Worm (Caenorhabditis elegans) whole organism, L1 larva: ENCODE data around the gene rps-11.

Source experiments
- C04F5.9 ChIP-seq: sonication (generic microtip); optimal IDR thresholded peaks from 2 replicates; lab custom pipeline; 2016; ENCODE audit warnings: missing genetic modification characterization, missing compliant biosample characterization
- C16A3.4 ChIP-seq: fragments of 150-350 bp; optimal IDR thresholded peaks from 2 replicates; lab custom pipeline; 2014; ENCODE audit warnings: missing biosample characterization, missing genetic modification characterization
- F16B12.6 ChIP-seq: fragments of 150-350 bp; optimal IDR thresholded peaks from 2 replicates; lab custom pipeline; 2014; ENCODE audit warnings: missing biosample characterization, missing genetic modification characterization
- Y116A8C.19 ChIP-seq: sonication (generic microtip); optimal IDR thresholded peaks from 2 replicates; lab custom pipeline; 2016; ENCODE audit warnings: missing compliant biosample characterization, missing genetic modification characterization, borderline replicate concordance
- alr-1 ChIP-seq: fragments of 200-800 bp; sonication (Bioruptor generic); optimal IDR thresholded peaks from 2 replicates; lab custom pipeline; 2018; ENCODE audit warnings: borderline replicate concordance, mild to moderate bottlenecking, missing genetic modification characterization, missing compliant biosample characterization
- ama-1 ChIP-seq: fragments of 150-350 bp; optimal IDR thresholded peaks from 2 replicates; lab custom pipeline; 2014
- blmp-1 ChIP-seq: fragments of 150-350 bp; optimal IDR thresholded peaks from 2 replicates; lab custom pipeline; 2014; ENCODE audit warnings: missing biosample characterization, missing genetic modification characterization
- ceh-63 ChIP-seq: fragments of 200-800 bp; sonication (Bioruptor generic); optimal IDR thresholded peaks from 2 replicates; lab custom pipeline; 2018; ENCODE audit warnings: mild to moderate bottlenecking, missing genetic modification characterization, missing compliant biosample characterization
- ceh-82 ChIP-seq, 3 experiments: fragments of 150-350 bp in 1 of 3; sonication (generic microtip) in 2 of 3; optimal IDR thresholded peaks; 2 replicates each; lab custom pipeline; 2014 to 2017; ENCODE audit warnings: missing biosample characterization in 3 of 3, missing genetic modification characterization in 3 of 3
- elt-2 ChIP-seq: sonication (generic microtip); optimal IDR thresholded peaks from 2 replicates; lab custom pipeline; 2016; ENCODE audit warnings: missing genetic modification characterization, mild to moderate bottlenecking, inconsistent platforms, missing compliant biosample characterization, missing genetic modification reagents
- grh-1 ChIP-seq: fragments of 200-800 bp; sonication (Bioruptor generic); IDR thresholded peaks from 2 replicates; pipeline ENCODE4 v1.3.6; 2022; ENCODE audit warnings: missing genetic modification reagents, missing genetic modification characterization, missing compliant biosample characterization
- hlh-17 ChIP-seq: fragments of 200-800 bp; sonication (Bioruptor generic); optimal IDR thresholded peaks from 2 replicates; lab custom pipeline; 2018; ENCODE audit warnings: missing genetic modification characterization, mild to moderate bottlenecking, missing compliant biosample characterization, moderate library complexity, borderline replicate concordance
- isw-1 ChIP-seq: fragments of 200-800 bp; sonication (Bioruptor generic); IDR thresholded peaks from 2 replicates; pipeline ENCODE4 v1.3.6; 2022; ENCODE audit warnings: missing genetic modification characterization, missing compliant biosample characterization
- lin-14 ChIP-seq: fragments of 200-800 bp; sonication (Bioruptor generic); optimal IDR thresholded peaks from 2 replicates; lab custom pipeline; 2018; ENCODE audit warnings: mild to moderate bottlenecking, missing genetic modification characterization, moderate library complexity, missing compliant biosample characterization
- lin-39 ChIP-seq: fragments of 150-350 bp; optimal IDR thresholded peaks from 2 replicates; lab custom pipeline; 2014; ENCODE audit warnings: missing biosample characterization, missing genetic modification reagents, missing genetic modification characterization
- lir-3 ChIP-seq: sonication (generic microtip); optimal IDR thresholded peaks from 2 replicates; lab custom pipeline; 2016; ENCODE audit warnings: mild to moderate bottlenecking, missing genetic modification characterization, moderate library complexity, missing compliant biosample characterization; ENCODE audit not compliant: poor library complexity
- lsy-2 ChIP-seq, 2 experiments: fragments of 150-350 bp; optimal IDR thresholded peaks; 2 replicates each; lab custom pipeline; 2014; ENCODE audit warnings: missing biosample characterization in 2 of 2, missing genetic modification characterization in 2 of 2
- mef-2 ChIP-seq: fragments of 150-350 bp; optimal IDR thresholded peaks from 2 replicates; lab custom pipeline; 2014; ENCODE audit warnings: missing biosample characterization, missing genetic modification characterization
- nhr-12 ChIP-seq: sonication (generic microtip); optimal IDR thresholded peaks from 2 replicates; lab custom pipeline; 2017; ENCODE audit warnings: missing biosample characterization, missing genetic modification characterization
- nhr-20 ChIP-seq: sonication (generic microtip); optimal IDR thresholded peaks from 2 replicates; lab custom pipeline; 2016; ENCODE audit warnings: mild to moderate bottlenecking, missing genetic modification characterization, missing compliant biosample characterization
- nhr-71 ChIP-seq: sonication (generic microtip); optimal IDR thresholded peaks from 2 replicates; lab custom pipeline; 2016; ENCODE audit warnings: mild to moderate bottlenecking, missing genetic modification characterization, moderate library complexity, missing compliant biosample characterization
- nhr-76 ChIP-seq: sonication (generic microtip); optimal IDR thresholded peaks from 2 replicates; lab custom pipeline; 2017; ENCODE audit warnings: missing biosample characterization, missing genetic modification characterization
- pag-3 ChIP-seq: sonication (generic microtip); optimal IDR thresholded peaks from 2 replicates; lab custom pipeline; 2017; ENCODE audit warnings: missing genetic modification characterization, mild to moderate bottlenecking, missing compliant biosample characterization, antibody characterized with exemption, borderline replicate concordance; ENCODE audit not compliant: insufficient read depth
- pax-3 ChIP-seq: fragments of 200-800 bp; sonication (Bioruptor generic); optimal IDR thresholded peaks from 2 replicates; lab custom pipeline; 2018; ENCODE audit warnings: mild to moderate bottlenecking, missing genetic modification characterization, moderate library complexity, missing compliant biosample characterization
- rnt-1 ChIP-seq: sonication (generic microtip); optimal IDR thresholded peaks from 2 replicates; lab custom pipeline; 2016; ENCODE audit warnings: mild to moderate bottlenecking, missing genetic modification characterization, moderate library complexity, missing compliant biosample characterization
- skn-1 ChIP-seq: fragments of 150-350 bp; optimal IDR thresholded peaks from 2 replicates; lab custom pipeline; 2014; ENCODE audit warnings: missing biosample characterization, missing genetic modification characterization
- snu-23 ChIP-seq: sonication (generic microtip); optimal IDR thresholded peaks from 2 replicates; lab custom pipeline; 2016; ENCODE audit warnings: missing genetic modification characterization, missing compliant biosample characterization
- tbx-2 ChIP-seq: sonication (generic microtip); optimal IDR thresholded peaks from 2 replicates; lab custom pipeline; 2016; ENCODE audit warnings: missing genetic modification characterization, missing compliant biosample characterization
- unc-130 ChIP-seq: fragments of 150-350 bp; optimal IDR thresholded peaks from 2 replicates; lab custom pipeline; 2017; ENCODE audit warnings: missing biosample characterization, missing genetic modification characterization, inconsistent platforms
- zag-1 ChIP-seq: fragments of 150-350 bp; optimal IDR thresholded peaks from 2 replicates; lab custom pipeline; 2014; ENCODE audit warnings: missing biosample characterization, missing genetic modification characterization
- zip-4 ChIP-seq: fragments of 200-800 bp; sonication (Bioruptor generic); optimal IDR thresholded peaks from 2 replicates; lab custom pipeline; 2018; ENCODE audit warnings: mild to moderate bottlenecking, missing genetic modification characterization, moderate library complexity, missing compliant biosample characterization
- ztf-4 ChIP-seq: fragments of 150-350 bp; optimal IDR thresholded peaks from 2 replicates; lab custom pipeline; 2014; ENCODE audit warnings: missing biosample characterization, missing genetic modification characterization

The rps-11 gene

DNA sequence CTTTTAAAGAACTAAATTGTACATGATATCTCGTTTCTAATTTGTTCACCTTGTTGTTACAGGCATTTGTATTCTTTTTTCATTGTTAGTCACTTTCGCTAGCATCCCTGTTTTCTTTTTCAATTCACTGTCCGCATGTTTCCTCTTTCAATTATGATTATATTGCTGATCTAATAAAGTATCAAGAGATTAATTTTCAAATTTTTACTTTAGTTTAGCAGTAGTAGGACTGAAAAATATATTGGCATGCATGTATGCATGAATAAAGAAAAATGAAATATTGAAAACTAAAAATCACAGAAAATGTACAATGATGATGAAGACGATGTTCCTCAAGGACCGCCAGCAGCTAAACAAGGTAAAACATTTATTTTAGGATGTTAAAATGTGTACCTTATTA, 35.6 kb downstream of the rps-11 start, which contains the start of gene rbm-17:
Gene rbm-17 (plus strand): TSS at position 301 of the 400 bp plus-strand sequence.
- peak; percentile 9 for TF ChIP-seq elt-2
- TF ChIP-seq nhr-20 (tag; lab: Kevin White, UChicago) = no peak
- peak; percentile 14 for TF ChIP-seq nhr-71 (tag; lab: Kevin White, UChicago)

DNA sequence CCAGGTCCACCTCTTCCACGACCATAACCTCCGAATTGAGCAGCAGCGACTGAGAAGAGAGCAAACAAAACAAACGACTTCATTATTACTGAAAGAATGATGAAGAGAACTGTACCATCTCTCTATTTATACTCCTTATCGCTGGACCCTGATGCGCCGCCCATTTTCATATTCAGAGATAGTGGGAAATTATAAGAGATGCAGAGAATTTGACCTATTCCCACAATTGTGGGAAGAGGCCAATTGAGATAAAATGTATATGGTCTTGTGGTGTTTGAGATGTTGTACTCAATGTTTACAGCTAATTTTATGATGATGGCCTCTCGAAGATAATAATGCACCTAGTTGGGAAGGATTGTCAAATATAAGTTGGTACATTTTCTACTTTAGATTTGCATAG, 38.5 kb downstream of the rps-11 start, which contains the start of gene ttr-50:
Gene ttr-50 (minus strand): TSS at position 101 of the 400 bp plus-strand sequence.
- TF ChIP-seq F16B12.6 (tag; lab: Kevin White, UChicago) = no peak
- no peak for TF ChIP-seq isw-1
- TF ChIP-seq ceh-82 (tag; optimal IDR thresholded peaks at IDR 0.05; lab: Kevin White, UChicago) = no peak

DNA sequence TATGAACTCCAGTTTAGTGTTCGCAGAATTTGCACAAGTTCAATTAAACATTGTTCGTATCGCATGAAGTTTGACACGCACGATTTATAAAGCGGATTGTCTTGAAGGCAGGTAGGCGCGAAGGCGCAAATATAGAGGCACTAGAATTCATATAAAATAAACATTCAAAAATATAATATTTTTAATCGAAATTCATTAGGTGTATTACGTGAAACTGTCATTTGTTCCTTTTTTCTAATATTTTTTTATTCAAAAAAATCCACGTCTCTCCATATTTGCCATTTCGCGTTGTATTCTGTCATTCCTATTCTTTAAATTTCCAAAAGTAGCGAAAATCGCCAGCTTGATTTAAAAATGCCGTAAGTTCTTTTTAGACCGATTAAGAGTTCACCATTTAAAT, 39.4 kb downstream of the rps-11 start, which contains the start of gene ZK809.1:
Gene ZK809.1 (plus strand): TSS at position 301 of the 400 bp plus-strand sequence.
- no peak for TF ChIP-seq C16A3.4

DNA sequence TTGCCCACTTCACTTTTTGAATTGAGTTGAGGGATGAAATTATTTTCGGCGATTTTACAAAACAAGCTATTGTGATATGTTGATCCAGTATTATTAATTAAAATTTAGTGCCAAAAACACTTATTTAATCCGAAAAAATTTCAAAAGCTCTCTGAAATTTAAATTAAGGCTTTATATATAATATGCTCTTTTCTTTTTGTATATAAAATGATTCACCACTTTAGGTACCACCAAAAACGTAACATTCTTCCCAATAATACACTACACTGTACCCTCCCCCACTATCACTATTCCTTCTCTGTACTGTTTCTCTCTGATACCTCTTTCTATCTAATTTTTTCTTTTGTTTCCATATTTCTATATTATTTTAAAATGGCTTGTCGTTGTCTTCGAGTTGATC, 41.4 kb downstream of the rps-11 start, which contains the start of gene prx-2:
Gene prx-2 (plus strand): TSS at position 301 of the 400 bp plus-strand sequence.
- no peak for TF ChIP-seq snu-23 (GFP tag; lab: Kevin White, UChicago)
- no peak for TF ChIP-seq Y116A8C.19 (tag; lab: Kevin White, UChicago)
- TF ChIP-seq isw-1 = no peak
- TF ChIP-seq nhr-20 (tag; lab: Kevin White, UChicago) = no peak
- TF ChIP-seq skn-1 (tag; lab: Kevin White, UChicago) = no peak
- no peak for TF ChIP-seq lin-39 (tag; lab: Kevin White, UChicago)
- TF ChIP-seq alr-1 (tag; lab: Kevin White, UChicago) = no peak
- no peak for TF ChIP-seq lsy-2 (tag; optimal IDR thresholded peaks at IDR 0.05; lab: Kevin White, UChicago)
- TF ChIP-seq nhr-76 (tag; lab: Kevin White, UChicago) = no peak
- no peak for TF ChIP-seq pag-3 (tag; lab: Kevin White, UChicago)
- TF ChIP-seq tbx-2 = no peak
- TF ChIP-seq zag-1 (tag; lab: Kevin White, UChicago) = no peak
- no peak for TF ChIP-seq F16B12.6 (tag; lab: Kevin White, UChicago)
- TF ChIP-seq mef-2 = no peak
- no peak for TF ChIP-seq nhr-12 (tag; lab: Kevin White, UChicago)
- no peak for TF ChIP-seq ama-1 (lab: Kevin White, UChicago)
- no peak for TF ChIP-seq hlh-17 (GFP tag; lab: Kevin White, UChicago)
- no peak for TF ChIP-seq lir-3 (tag; lab: Kevin White, UChicago)

DNA sequence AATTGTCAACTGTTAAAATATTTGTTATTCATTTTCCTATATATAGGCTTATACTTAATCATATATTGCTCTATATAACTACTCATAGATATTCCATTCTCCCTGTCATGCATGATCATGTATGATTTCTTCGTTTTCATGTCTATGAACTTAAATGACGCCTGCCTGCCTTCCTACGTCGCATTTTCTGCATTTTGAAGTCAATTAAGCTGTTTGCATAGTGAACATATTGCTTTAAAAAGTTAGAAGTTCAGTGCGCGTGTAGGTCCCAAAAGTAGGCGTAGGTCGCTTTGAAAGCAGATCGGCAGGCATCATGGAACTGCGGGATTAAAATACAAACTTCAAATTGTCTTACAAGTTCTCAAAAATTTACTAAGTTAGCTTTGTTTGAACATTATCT, 42.3 kb downstream of the rps-11 start:
- TF ChIP-seq grh-1 (no peak), ceh-63 (GFP tag; lab: Kevin White, UChicago) (no peak), hlh-17 (GFP tag; lab: Kevin White, UChicago) (peak; percentile 29)

DNA sequence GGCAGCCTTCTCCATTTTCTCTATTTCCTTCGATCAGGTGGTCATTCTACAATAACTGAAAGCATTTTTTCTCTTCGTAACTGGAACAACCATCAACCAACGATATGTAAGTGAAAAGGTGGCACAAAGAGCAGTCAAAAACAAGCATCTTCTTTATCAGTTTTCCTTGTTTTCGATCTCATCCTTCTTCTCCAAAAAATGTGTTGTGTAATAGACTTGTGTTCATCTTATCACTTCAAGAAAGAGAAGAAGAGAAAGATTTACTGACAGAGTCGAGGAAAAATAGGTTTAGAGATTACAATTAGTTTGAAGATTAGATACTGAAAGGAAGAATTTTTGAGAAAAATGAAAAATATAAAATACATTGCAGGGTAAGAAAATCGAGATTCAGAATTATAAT, 42.9 kb downstream of the rps-11 start:
- no peak for TF ChIP-seq zip-4 (GFP tag; lab: Kevin White, UChicago)
- no peak for TF ChIP-seq ama-1 (lab: Kevin White, UChicago)
- no peak for TF ChIP-seq rnt-1
- TF ChIP-seq blmp-1 (tag; lab: Kevin White, UChicago) = no peak
- TF ChIP-seq lsy-2 (tag; optimal IDR thresholded peaks at IDR 0.05; lab: Kevin White, UChicago) = peak in 1 of 2 experiments; percentile 25
- peak; percentile 34 for TF ChIP-seq nhr-71 (tag; lab: Kevin White, UChicago)
- peak; percentile 21 for TF ChIP-seq unc-130 (tag; lab: Kevin White, UChicago)
- peak; percentile 27 for TF ChIP-seq snu-23 (GFP tag; lab: Kevin White, UChicago)
- TF ChIP-seq ztf-4 = peak; percentile 10
- TF ChIP-seq Y116A8C.19 (tag; lab: Kevin White, UChicago) = no peak
- TF ChIP-seq C04F5.9 (tag; lab: Kevin White, UChicago) = no peak
- TF ChIP-seq pax-3 (tag; lab: Kevin White, UChicago) = no peak
- TF ChIP-seq lin-14 (GFP tag; lab: Kevin White, UChicago) = peak; percentile 67
- peak; percentile 8 for TF ChIP-seq elt-2
- TF ChIP-seq nhr-20 (tag; lab: Kevin White, UChicago) = peak; percentile 23
